Worm (Caenorhabditis elegans) whole organism, mixed stage, embryonic: ENCODE data around the gene hlh-29.
A peak's percentile ranks its signal among the peaks of the same experiment; 100 is the strongest.

Experiments
- blmp-1 ChIP-seq: fragments of 150-350 bp; optimal IDR thresholded peaks from 2 replicates; lab custom pipeline; 2014; ENCODE audit warnings: missing biosample characterization, missing genetic modification characterization
- ceh-43 ChIP-seq: fragments of 200-800 bp; sonication (Bioruptor generic); optimal IDR thresholded peaks from 2 replicates; lab custom pipeline; 2018; ENCODE audit warnings: mild to moderate bottlenecking, missing genetic modification characterization, moderate library complexity, missing compliant biosample characterization
- ces-1 ChIP-seq: fragments of 150-350 bp; optimal IDR thresholded peaks from 2 replicates; lab custom pipeline; 2014; ENCODE audit warnings: missing biosample characterization, missing genetic modification reagents, missing genetic modification characterization
- elt-3 ChIP-seq: fragments of 150-350 bp; optimal IDR thresholded peaks from 2 replicates; lab custom pipeline; 2014; ENCODE audit warnings: missing biosample characterization, missing genetic modification characterization
- lin-13 ChIP-seq: fragments of 150-350 bp; optimal IDR thresholded peaks from 2 replicates; lab custom pipeline; 2014; ENCODE audit warnings: missing biosample characterization, missing genetic modification characterization
- lsy-2 ChIP-seq: fragments of 150-350 bp; optimal IDR thresholded peaks from 2 replicates; lab custom pipeline; 2014; ENCODE audit warnings: missing biosample characterization, missing genetic modification characterization
- nhr-12 ChIP-seq: fragments of 150-350 bp; optimal IDR thresholded peaks from 2 replicates; lab custom pipeline; 2014; ENCODE audit warnings: missing biosample characterization, missing genetic modification characterization
- nhr-2 ChIP-seq: fragments of 150-350 bp; optimal IDR thresholded peaks from 2 replicates; lab custom pipeline; 2014; ENCODE audit warnings: missing biosample characterization, missing genetic modification characterization
- nhr-237 ChIP-seq: fragments of 150-350 bp; optimal IDR thresholded peaks from 2 replicates; lab custom pipeline; 2014; ENCODE audit warnings: missing biosample characterization, missing genetic modification characterization
- nhr-76 ChIP-seq: sonication (generic microtip); optimal IDR thresholded peaks from 2 replicates; lab custom pipeline; 2017; ENCODE audit warnings: missing biosample characterization, missing genetic modification characterization
- pha-4 ChIP-seq: fragments of 150-350 bp; optimal IDR thresholded peaks from 2 replicates; lab custom pipeline; 2018; ENCODE audit warnings: missing biosample characterization, missing genetic modification reagents, missing genetic modification characterization
- snpc-4 ChIP-seq: fragments of 150-350 bp; optimal IDR thresholded peaks from 2 replicates; lab custom pipeline; 2014; ENCODE audit warnings: missing biosample characterization, missing genetic modification characterization
- unc-39 ChIP-seq: fragments of 150-350 bp; optimal IDR thresholded peaks from 2 replicates; lab custom pipeline; 2014; ENCODE audit warnings: missing biosample characterization, missing genetic modification characterization
- ztf-11 ChIP-seq: fragments of 150-350 bp; optimal IDR thresholded peaks from 2 replicates; lab custom pipeline; 2014; ENCODE audit warnings: missing biosample characterization, missing genetic modification characterization

ce11 chrX:17513507-17514113 is 34.8 kb downstream of the hlh-29 start, which contains the start of gene nhr-1:
- no peak for TF ChIP-seq ztf-11
- peak; percentile 40 for TF ChIP-seq lsy-2 (tag; lab: Kevin White, UChicago)
- TF ChIP-seq unc-39 (tag; lab: Kevin White, UChicago): no peak
- peak; percentile 70 for TF ChIP-seq lin-13
- no peak for TF ChIP-seq nhr-12
- TF ChIP-seq nhr-237 (tag; lab: Kevin White, UChicago): peak; percentile 75
- peak; percentile 83 for TF ChIP-seq pha-4
- TF ChIP-seq nhr-76: no peak
- peak; percentile 76 for TF ChIP-seq ces-1 (GFP tag; lab: Kevin White, UChicago)
- TF ChIP-seq snpc-4: no peak
- TF ChIP-seq elt-3 (tag; lab: Kevin White, UChicago): no peak
- peak; percentile 9 for TF ChIP-seq blmp-1 (tag; lab: Kevin White, UChicago)
- TF ChIP-seq nhr-2 (tag; lab: Kevin White, UChicago): peak; percentile 70
- no peak for TF ChIP-seq ceh-43 (GFP tag; lab: Kevin White, UChicago)
